Worm (Caenorhabditis elegans) whole organism, early embryonic: ENCODE results near the gene F25B4.7.

Experiments
- B0310.2 ChIP-seq: sonication (generic microtip); optimal IDR thresholded peaks from 2 replicates; lab custom pipeline; 2016; ENCODE audit warnings: mild to moderate bottlenecking, missing genetic modification characterization, missing compliant biosample characterization
- F13C5.2 ChIP-seq: sonication (generic microtip); optimal IDR thresholded peaks from 2 replicates; lab custom pipeline; 2017; ENCODE audit warnings: mild to moderate bottlenecking, missing genetic modification characterization, inconsistent platforms, missing compliant biosample characterization
- aly-1 ChIP-seq: sonication (generic microtip); optimal IDR thresholded peaks from 2 replicates; lab custom pipeline; 2016; ENCODE audit warnings: missing genetic modification characterization, missing compliant biosample characterization
- ama-1 ChIP-seq: fragments of 150-350 bp; optimal IDR thresholded peaks from 2 replicates; lab custom pipeline; 2014
- ceh-13 ChIP-seq: fragments of 200-800 bp; sonication (Bioruptor generic); optimal IDR thresholded peaks from 2 replicates; lab custom pipeline; 2018; ENCODE audit warnings: mild to moderate bottlenecking, missing genetic modification characterization, missing compliant biosample characterization
- ceh-36 ChIP-seq: sonication (generic microtip); optimal IDR thresholded peaks from 2 replicates; lab custom pipeline; 2016; ENCODE audit warnings: missing genetic modification characterization, inconsistent platforms, missing compliant biosample characterization
- ets-7 ChIP-seq: sonication (generic microtip); optimal IDR thresholded peaks from 2 replicates; lab custom pipeline; 2016; ENCODE audit warnings: missing genotype, missing genetic modification characterization, missing compliant biosample characterization
- flt-1 ChIP-seq: fragments of 200-800 bp; sonication (Bioruptor generic); IDR thresholded peaks from 2 replicates; pipeline ENCODE4 v1.3.6; 2022; ENCODE audit warnings: missing genetic modification characterization, missing compliant biosample characterization
- hmbx-1 ChIP-seq: sonication (generic microtip); optimal IDR thresholded peaks from 2 replicates; lab custom pipeline; 2016; ENCODE audit warnings: mild to moderate bottlenecking, missing genetic modification characterization, missing compliant biosample characterization
- hmg-4 ChIP-seq: fragments of 200-800 bp; sonication (Bioruptor generic); optimal IDR thresholded peaks from 2 replicates; lab custom pipeline; 2018; ENCODE audit warnings: mild to moderate bottlenecking, missing genetic modification characterization, missing compliant biosample characterization
- hnd-1 ChIP-seq: sonication (generic microtip); optimal IDR thresholded peaks from 2 replicates; lab custom pipeline; 2016; ENCODE audit warnings: missing genetic modification characterization, missing compliant biosample characterization
- pes-1 ChIP-seq: fragments of 200-800 bp; sonication (Bioruptor generic); IDR thresholded peaks from 2 replicates; pipeline ENCODE4 v1.3.6; 2022; ENCODE audit warnings: missing genetic modification reagents, missing genetic modification characterization, missing compliant biosample characterization
- scrt-1 ChIP-seq: fragments of 200-800 bp; sonication (Bioruptor generic); IDR thresholded peaks from 2 replicates; pipeline ENCODE4 v1.3.6; 2022; ENCODE audit warnings: missing genetic modification characterization, missing compliant biosample characterization
- sea-1 ChIP-seq: fragments of 200-800 bp; sonication (Bioruptor generic); conservative IDR thresholded peaks from 2 replicates; pipeline ENCODE4 v1.3.6; 2022; ENCODE audit warnings: missing genetic modification characterization, missing compliant biosample characterization
- tbx-11 ChIP-seq: fragments of 200-800 bp; sonication (Bioruptor generic); IDR thresholded peaks from 2 replicates; pipeline ENCODE4 v1.3.6; 2022; ENCODE audit warnings: missing genetic modification characterization, missing compliant biosample characterization
- tbx-37 ChIP-seq: fragments of 200-800 bp; sonication (Bioruptor generic); conservative IDR thresholded peaks from 2 replicates; pipeline ENCODE4 v1.3.6; 2022; ENCODE audit warnings: missing genetic modification reagents, missing genetic modification characterization, missing compliant biosample characterization
- tra-4 ChIP-seq: sonication (generic microtip); optimal IDR thresholded peaks from 2 replicates; lab custom pipeline; 2017; ENCODE audit warnings: missing genetic modification characterization, missing compliant biosample characterization

The F25B4.7 gene

DNA sequence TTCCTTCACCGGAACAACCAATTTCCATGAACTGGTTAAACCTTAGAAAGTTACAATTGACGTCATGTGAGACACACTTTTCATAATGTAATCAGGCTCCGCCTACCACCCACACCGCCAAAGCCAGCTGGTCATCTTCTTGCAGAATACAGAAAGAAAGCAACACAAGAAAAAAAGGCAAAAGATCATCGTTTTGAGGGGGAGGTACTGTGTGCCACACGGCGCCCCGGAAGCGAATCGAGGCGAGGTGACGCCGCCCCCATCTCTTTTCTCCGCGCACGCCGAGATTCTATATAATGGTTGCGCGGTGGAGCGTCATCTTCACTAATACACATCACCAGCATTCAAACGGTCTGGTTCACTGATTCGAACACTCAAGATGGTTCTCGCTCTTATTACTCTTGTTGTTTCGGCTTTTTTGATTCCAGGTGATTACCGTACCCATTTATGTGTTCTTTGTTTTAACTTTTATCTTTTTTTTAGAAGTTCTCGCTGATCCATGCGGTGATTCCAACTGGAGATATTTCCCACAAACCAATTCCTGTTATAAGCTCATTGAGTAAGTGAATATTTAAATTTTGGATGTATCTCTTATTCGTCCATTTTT lies 12.9 kb upstream of the F25B4.7 start, which contains the start of gene clec-1:
Gene clec-1, plus strand, starts transcription at position 320 of the 607 bp plus-strand sequence.
- TF ChIP-seq ama-1 (no peak), F13C5.2 (tag; lab: Kevin White, UChicago) (no peak), tra-4 (tag; lab: Kevin White, UChicago) (no peak), aly-1 (tag; lab: Kevin White, UChicago) (no peak), pes-1 (no peak), flt-1 (no peak)

DNA sequence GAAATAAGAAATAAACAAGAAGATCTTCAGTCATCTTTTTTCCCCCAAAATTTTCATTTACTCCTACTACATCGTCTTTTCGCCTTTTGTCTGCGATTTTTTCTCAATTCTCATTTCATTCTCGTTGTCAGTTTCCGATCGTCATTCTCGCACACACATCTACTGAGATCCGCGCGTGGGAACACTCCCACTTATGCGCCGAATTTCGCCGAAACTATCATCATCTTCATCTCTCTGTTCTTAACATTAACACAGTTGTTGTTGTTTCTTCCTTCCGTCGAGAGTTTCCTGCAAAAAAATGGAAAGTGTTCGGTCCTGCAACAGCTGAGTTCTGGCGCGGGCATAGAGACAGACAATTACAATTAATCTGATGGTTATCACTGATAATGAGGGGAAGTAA lies 10.6 kb upstream of the F25B4.7 start:
- TF ChIP-seq scrt-1 (GFP tag; lab: Robert Waterston, UW) (no peak), ama-1 (no peak), ceh-13 (GFP tag; lab: Kevin White, UChicago) (no peak), hmg-4 (GFP tag; lab: Kevin White, UChicago) (no peak), B0310.2 (tag; lab: Kevin White, UChicago) (no peak), ceh-36 (tag; lab: Kevin White, UChicago) (no peak), F13C5.2 (tag; lab: Kevin White, UChicago) (no peak), ets-7 (tag; lab: Kevin White, UChicago) (no peak), hmbx-1 (tag; lab: Kevin White, UChicago) (no peak), flt-1 (no peak), aly-1 (tag; lab: Kevin White, UChicago) (no peak), pes-1 (no peak), tbx-37 (GFP tag; lab: Robert Waterston, UW) (no peak), sea-1 (GFP tag; lab: Robert Waterston, UW) (no peak), hnd-1 (tag; lab: Kevin White, UChicago) (no peak), tbx-11 (GFP tag; lab: Robert Waterston, UW) (no peak), tra-4 (tag; lab: Kevin White, UChicago) (no peak)

DNA sequence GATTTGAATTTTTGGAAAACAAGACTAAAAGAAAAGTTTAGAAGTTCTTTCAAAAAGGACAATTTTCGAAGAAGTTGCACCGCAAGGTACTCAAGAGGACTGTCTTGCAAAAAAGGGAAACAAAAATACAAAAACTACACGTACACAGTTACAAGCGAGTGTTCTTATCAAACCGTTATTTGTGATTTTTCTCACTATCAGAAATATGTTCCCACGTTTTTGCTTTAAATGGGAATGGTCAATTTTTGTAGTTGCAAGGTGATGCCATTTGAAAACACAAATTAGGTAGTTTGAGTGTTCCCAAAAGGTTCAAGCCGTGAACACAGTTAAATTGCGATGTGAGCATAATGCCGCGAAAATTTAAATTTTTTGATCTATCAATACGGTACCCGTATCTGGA lies 9.2 kb upstream of the F25B4.7 start:
- TF ChIP-seq tra-4 (tag; lab: Kevin White, UChicago) (no peak), flt-1 (no peak), ets-7 (tag; lab: Kevin White, UChicago) (no peak), ama-1 (no peak), aly-1 (tag; lab: Kevin White, UChicago) (no peak), sea-1 (GFP tag; lab: Robert Waterston, UW) (no peak), ceh-36 (tag; lab: Kevin White, UChicago) (no peak), hmbx-1 (tag; lab: Kevin White, UChicago) (no peak), tbx-11 (GFP tag; lab: Robert Waterston, UW) (no peak), ceh-13 (GFP tag; lab: Kevin White, UChicago) (no peak)

DNA sequence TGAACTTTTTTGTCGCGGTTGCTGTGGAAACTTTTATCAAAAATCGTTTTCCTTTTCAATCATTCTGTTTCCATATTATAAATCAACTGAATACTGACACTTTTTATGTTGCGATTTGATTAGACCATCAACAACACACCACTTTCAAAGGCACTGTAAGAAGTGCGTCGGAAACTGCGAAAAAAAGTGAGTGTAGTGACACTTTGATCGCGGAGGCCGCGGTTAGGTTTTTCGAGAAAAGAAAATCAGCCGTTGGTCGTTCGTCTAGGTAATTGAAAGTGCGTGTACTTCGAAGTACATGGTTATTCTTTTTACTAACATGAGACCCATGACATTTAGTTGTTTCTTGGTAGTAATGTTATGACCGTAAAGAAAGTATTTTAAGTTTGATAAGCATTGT lies 8.6 kb upstream of the F25B4.7 start:
- TF ChIP-seq tbx-11 (GFP tag; lab: Robert Waterston, UW) (no peak), ceh-36 (tag; lab: Kevin White, UChicago) (no peak), scrt-1 (GFP tag; lab: Robert Waterston, UW) (no peak), ets-7 (tag; lab: Kevin White, UChicago) (no peak), hmg-4 (GFP tag; lab: Kevin White, UChicago) (no peak), flt-1 (no peak), aly-1 (tag; lab: Kevin White, UChicago) (no peak), tra-4 (tag; lab: Kevin White, UChicago) (no peak), ceh-13 (GFP tag; lab: Kevin White, UChicago) (no peak), ama-1 (no peak), pes-1 (no peak), B0310.2 (tag; lab: Kevin White, UChicago) (no peak), sea-1 (GFP tag; lab: Robert Waterston, UW) (no peak), hmbx-1 (tag; lab: Kevin White, UChicago) (no peak), F13C5.2 (tag; lab: Kevin White, UChicago) (no peak), tbx-37 (GFP tag; lab: Robert Waterston, UW) (no peak)

DNA sequence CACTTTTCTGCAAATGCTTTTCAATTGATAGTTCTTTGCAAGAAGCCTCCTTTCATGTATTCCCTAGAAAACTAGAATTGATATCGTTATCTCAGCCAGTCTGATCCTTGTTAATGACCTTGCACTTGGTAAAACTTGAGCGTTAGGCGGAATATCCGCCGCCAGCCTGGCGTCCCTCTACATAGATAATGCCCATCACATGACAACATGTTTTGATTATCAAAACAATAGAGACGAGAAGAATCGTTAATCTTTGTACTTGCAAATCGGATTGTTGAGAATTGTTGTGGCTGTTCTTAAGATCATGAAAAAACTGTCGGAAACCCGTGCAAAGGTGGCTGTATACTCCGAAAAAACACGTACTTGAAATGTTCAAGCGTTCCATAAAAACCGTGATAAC lies 6.6 kb upstream of the F25B4.7 start:
- TF ChIP-seq flt-1 (no peak), B0310.2 (tag; lab: Kevin White, UChicago) (no peak), scrt-1 (GFP tag; lab: Robert Waterston, UW) (no peak), tra-4 (tag; lab: Kevin White, UChicago) (no peak), tbx-37 (GFP tag; lab: Robert Waterston, UW) (no peak), F13C5.2 (tag; lab: Kevin White, UChicago) (no peak), hmg-4 (GFP tag; lab: Kevin White, UChicago) (no peak), tbx-11 (GFP tag; lab: Robert Waterston, UW) (no peak), ama-1 (no peak), pes-1 (no peak)

DNA sequence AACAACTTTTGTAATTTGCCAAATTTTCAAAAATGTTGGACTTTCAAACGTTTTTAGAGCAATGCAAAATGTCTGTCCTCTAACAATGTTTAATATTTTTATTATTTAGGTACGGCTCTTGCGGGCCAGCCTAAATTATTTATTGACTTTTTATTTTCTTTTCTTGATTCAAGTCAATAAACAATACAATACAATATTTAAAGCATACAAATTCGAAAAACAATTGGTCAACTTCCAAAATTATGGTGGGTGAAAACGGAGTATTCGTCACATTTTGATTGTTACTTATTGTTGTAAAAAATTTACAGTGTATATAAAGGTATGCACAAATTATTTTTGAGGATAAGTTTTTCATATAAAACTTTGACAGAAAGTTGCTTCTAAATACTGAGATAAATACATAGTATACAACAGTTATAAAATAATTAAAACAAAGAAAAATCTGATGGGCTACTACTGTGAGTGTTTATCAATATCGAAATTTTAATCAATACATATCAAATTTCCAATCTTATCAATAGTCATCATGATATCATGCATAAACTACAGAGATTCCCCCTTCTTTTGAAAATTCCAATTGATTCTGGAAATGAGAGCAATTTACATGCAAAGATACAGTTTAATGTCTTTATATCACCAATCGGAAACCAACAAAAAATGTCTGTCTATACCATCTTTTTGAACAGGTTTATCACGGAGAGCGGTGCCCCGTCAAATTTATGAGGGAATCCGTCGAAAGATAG lies 4.8 kb upstream of the F25B4.7 start, which contains the start of gene F25B4.8:
Gene F25B4.8, minus strand, starts transcription at position 51 of the 743 bp plus-strand sequence.
- no peak for TF ChIP-seq scrt-1 (GFP tag; lab: Robert Waterston, UW)
- no peak for TF ChIP-seq hmg-4 (GFP tag; lab: Kevin White, UChicago)
- TF ChIP-seq hmbx-1 (tag; lab: Kevin White, UChicago): no peak
- TF ChIP-seq ceh-13 (GFP tag; lab: Kevin White, UChicago): no peak
- TF ChIP-seq pes-1: no peak
- TF ChIP-seq sea-1 (GFP tag; lab: Robert Waterston, UW): no peak
- TF ChIP-seq F13C5.2 (tag; lab: Kevin White, UChicago): no peak

DNA sequence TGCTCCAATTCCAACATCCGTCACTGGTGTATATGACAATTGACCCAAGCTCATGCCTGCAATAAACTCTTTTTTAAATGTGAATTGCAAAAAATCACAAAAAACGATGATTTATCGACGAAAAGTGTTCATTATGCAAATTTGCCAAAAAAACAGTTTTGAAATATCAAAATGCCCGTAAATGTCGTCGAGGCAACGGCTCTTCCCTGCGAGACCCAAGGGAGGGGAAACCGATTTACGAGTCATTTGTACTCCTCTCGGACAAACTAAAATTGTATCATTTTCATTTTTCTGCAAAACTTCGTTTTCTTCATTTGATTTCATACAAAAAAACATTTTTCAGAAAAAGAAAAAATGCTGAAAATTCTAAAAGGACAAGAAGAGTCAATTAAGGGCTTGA lies 2.5 kb downstream of the F25B4.7 start, which contains the start of the genes hmgs-1 and F25B4.4:
Gene hmgs-1, minus strand, starts transcription at position 56 of the 400 bp plus-strand sequence.
Gene F25B4.4, plus strand, starts transcription at position 340 of the 400 bp plus-strand sequence.
- no peak for TF ChIP-seq ets-7 (tag; lab: Kevin White, UChicago)
- TF ChIP-seq F13C5.2 (tag; lab: Kevin White, UChicago): peak; percentile 42
- TF ChIP-seq pes-1: 0 out of 2 replicates have a peak, but pooled peaks have one; percentile 50
